Worm (Caenorhabditis elegans) whole organism, L3 larva: ENCODE measurements around the gene zmp-1.

Source experiments
- ZK546.5 ChIP-seq: sonication (generic microtip); optimal IDR thresholded peaks from 2 replicates; lab custom pipeline; 2017; ENCODE audit warnings: missing biosample characterization, missing genetic modification characterization
- ceh-28 ChIP-seq: fragments of 150-350 bp; optimal IDR thresholded peaks from 2 replicates; lab custom pipeline; 2014; ENCODE audit warnings: missing biosample characterization, missing genetic modification reagents, missing genetic modification characterization
- ceh-9 ChIP-seq: sonication (generic microtip); optimal IDR thresholded peaks from 2 replicates; lab custom pipeline; 2018; ENCODE audit warnings: missing biosample characterization, missing genetic modification characterization
- daf-12 ChIP-seq: fragments of 150-350 bp; optimal IDR thresholded peaks from 2 replicates; lab custom pipeline; 2014; ENCODE audit warnings: missing biosample characterization, missing genetic modification reagents, missing genetic modification characterization
- egl-27 ChIP-seq: sonication (generic microtip); optimal IDR thresholded peaks from 4 replicates; lab custom pipeline; 2017; ENCODE audit warnings: missing biosample characterization, missing genetic modification reagents, missing genetic modification characterization
- egl-5 ChIP-seq: fragments of 150-350 bp; optimal IDR thresholded peaks from 2 replicates; lab custom pipeline; 2017; ENCODE audit warnings: missing biosample characterization, missing genetic modification reagents, missing genetic modification characterization, inconsistent platforms
- elt-1 ChIP-seq: fragments of 150-350 bp; optimal IDR thresholded peaks from 2 replicates; lab custom pipeline; 2014; ENCODE audit warnings: missing biosample characterization, missing genetic modification characterization
- elt-2 ChIP-seq: sonication (generic microtip); optimal IDR thresholded peaks from 2 replicates; lab custom pipeline; 2016; ENCODE audit warnings: missing genetic modification reagents, mild to moderate bottlenecking, missing genetic modification characterization, missing compliant biosample characterization
- elt-3 ChIP-seq, 3 experiments: fragments of 150-350 bp in 1 of 3; sonication (generic microtip) in 2 of 3; optimal IDR thresholded peaks; 2 replicates in 2 of 3; 4 replicates in 1 of 3; lab custom pipeline; 2014 to 2017; ENCODE audit warnings: missing biosample characterization in 3 of 3, missing genetic modification characterization in 3 of 3
- eor-1 ChIP-seq, 2 experiments: fragments of 150-350 bp; optimal IDR thresholded peaks; 2 replicates each; lab custom pipeline; 2014 to 2018; ENCODE audit warnings: missing biosample characterization in 2 of 2, missing genetic modification characterization in 2 of 2
- fkh-10 ChIP-seq: sonication (generic microtip); optimal IDR thresholded peaks from 2 replicates; lab custom pipeline; 2017; ENCODE audit warnings: missing biosample characterization, missing genetic modification reagents, missing genetic modification characterization
- fos-1 ChIP-seq: fragments of 150-350 bp; optimal IDR thresholded peaks from 2 replicates; lab custom pipeline; 2014; ENCODE audit warnings: missing biosample characterization, missing genetic modification characterization
- hmg-11 ChIP-seq: sonication (generic microtip); optimal IDR thresholded peaks from 2 replicates; lab custom pipeline; 2016; ENCODE audit warnings: missing genetic modification characterization, missing compliant biosample characterization
- jun-1 ChIP-seq: fragments of 150-350 bp; optimal IDR thresholded peaks from 2 replicates; lab custom pipeline; 2014; ENCODE audit warnings: missing biosample characterization, missing genetic modification reagents, missing genetic modification characterization
- lin-15B ChIP-seq: fragments of 150-350 bp; optimal IDR thresholded peaks from 2 replicates; lab custom pipeline; 2014; ENCODE audit warnings: missing biosample characterization, missing genetic modification characterization
- lin-39 ChIP-seq: fragments of 150-350 bp; optimal IDR thresholded peaks from 2 replicates; lab custom pipeline; 2018; ENCODE audit warnings: missing biosample characterization, missing genetic modification reagents, missing genetic modification characterization
- nhr-12 ChIP-seq: fragments of 150-350 bp; optimal IDR thresholded peaks from 2 replicates; lab custom pipeline; 2014; ENCODE audit warnings: missing biosample characterization, missing genetic modification characterization
- nhr-237 ChIP-seq: fragments of 150-350 bp; optimal IDR thresholded peaks from 2 replicates; lab custom pipeline; 2014; ENCODE audit warnings: missing biosample characterization, missing genetic modification characterization
- nhr-25 ChIP-seq: sonication (generic microtip); optimal IDR thresholded peaks from 2 replicates; lab custom pipeline; 2017; ENCODE audit warnings: missing biosample characterization, missing genetic modification characterization
- nhr-28 ChIP-seq: fragments of 150-350 bp; optimal IDR thresholded peaks from 2 replicates; lab custom pipeline; 2014; ENCODE audit warnings: missing biosample characterization, missing genetic modification characterization
- nhr-43 ChIP-seq: sonication (generic microtip); optimal IDR thresholded peaks from 2 replicates; lab custom pipeline; 2016; ENCODE audit warnings: mild to moderate bottlenecking, missing genetic modification characterization, missing compliant biosample characterization; ENCODE audit not compliant: poor library complexity, severe bottlenecking
- nhr-67 ChIP-seq: fragments of 150-350 bp; optimal IDR thresholded peaks from 2 replicates; lab custom pipeline; 2014; ENCODE audit warnings: missing biosample characterization, missing genetic modification characterization
- nhr-76 ChIP-seq: fragments of 150-350 bp; sonication (generic microtip); optimal IDR thresholded peaks from 5 replicates; lab custom pipeline; 2014; ENCODE audit warnings: missing biosample characterization, missing genetic modification characterization
- nhr-77 ChIP-seq: fragments of 150-350 bp; optimal IDR thresholded peaks from 2 replicates; lab custom pipeline; 2014; ENCODE audit warnings: missing biosample characterization, missing genetic modification characterization
- pha-4 ChIP-seq: fragments of 150-350 bp; optimal IDR thresholded peaks from 2 replicates; lab custom pipeline; 2014; ENCODE audit warnings: missing biosample characterization, missing genetic modification reagents, missing genetic modification characterization
- pqm-1 ChIP-seq: fragments of 150-350 bp; optimal IDR thresholded peaks from 2 replicates; lab custom pipeline; 2017; ENCODE audit warnings: missing biosample characterization, missing genetic modification characterization, inconsistent platforms
- sea-2 ChIP-seq: fragments of 150-350 bp; sonication (generic microtip); optimal IDR thresholded peaks from 4 replicates; lab custom pipeline; 2014; ENCODE audit warnings: missing biosample characterization, missing genetic modification reagents, missing genetic modification characterization
- unc-39 ChIP-seq: sonication (generic microtip); optimal IDR thresholded peaks from 4 replicates; lab custom pipeline; 2017; ENCODE audit warnings: missing biosample characterization, missing genetic modification characterization
- unc-62 ChIP-seq: fragments of 150-350 bp; sonication (generic microtip); optimal IDR thresholded peaks from 4 replicates; lab custom pipeline; 2014; ENCODE audit warnings: missing biosample characterization, missing genetic modification reagents, missing genetic modification characterization
- ztf-4 ChIP-seq: fragments of 150-350 bp; optimal IDR thresholded peaks from 2 replicates; lab custom pipeline; 2014; ENCODE audit warnings: missing biosample characterization, missing genetic modification characterization

Gene zmp-1

DNA sequence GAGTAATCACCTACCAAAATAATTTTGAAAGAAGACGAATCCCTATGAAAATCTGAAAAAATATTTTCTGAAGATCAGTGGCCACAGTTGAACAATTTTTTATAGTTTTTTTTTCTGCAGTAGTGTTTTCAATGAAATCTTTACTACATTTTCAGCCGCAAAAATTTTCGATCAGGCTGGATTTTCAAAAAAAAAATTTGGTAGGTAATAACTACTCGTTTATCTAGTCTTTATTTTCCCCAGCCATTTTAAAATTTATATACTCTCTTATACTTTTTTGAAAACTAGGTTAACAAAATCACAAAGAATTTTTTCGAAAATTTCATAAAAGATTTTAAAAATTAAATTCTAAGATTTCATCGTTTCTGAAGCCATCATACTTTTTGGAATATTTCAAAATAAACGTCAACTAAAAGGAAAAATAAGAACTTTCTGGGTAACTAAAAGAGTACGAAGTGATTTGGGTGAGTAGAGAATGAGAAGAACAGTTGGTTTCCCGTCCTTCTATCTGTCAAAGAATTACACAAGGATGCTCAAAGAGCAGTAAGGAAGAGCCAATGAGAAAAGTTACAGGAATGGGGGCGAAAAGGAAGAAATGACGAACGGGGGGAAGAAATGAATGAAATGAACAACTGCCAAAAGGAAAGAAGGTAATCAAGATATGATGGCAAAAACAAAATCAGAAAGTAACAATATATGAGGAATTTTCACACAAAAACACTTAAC lies 42.4 kb upstream of the zmp-1 start, which contains the start of gene mlp-1:
mlp-1 (minus strand) TSS at position 51 of the 726 bp plus-strand sequence.
- TF ChIP-seq nhr-28 = no peak

DNA sequence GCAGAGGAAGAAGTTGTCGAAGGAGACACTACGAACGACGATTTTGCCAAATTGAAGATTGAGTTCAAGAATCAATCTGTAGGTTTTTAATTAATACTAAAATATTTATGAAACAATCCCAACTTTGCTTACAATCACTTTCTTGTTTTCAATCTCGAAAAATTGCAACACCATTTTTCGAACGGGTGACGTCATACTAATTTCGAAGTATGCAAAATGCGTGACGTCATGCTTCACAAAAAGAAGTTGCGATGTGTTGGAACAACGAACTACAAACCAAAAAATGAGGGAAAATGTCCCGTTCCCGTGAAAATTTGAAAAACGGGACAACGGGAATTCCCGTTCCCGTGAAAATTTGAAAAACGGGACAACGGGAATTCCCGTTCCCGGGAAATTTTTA lies 34.9 kb upstream of the zmp-1 start:
- TF ChIP-seq hmg-11 (no peak), egl-5 (tag; lab: Kevin White, UChicago) (no peak), nhr-43 (tag; lab: Kevin White, UChicago) (no peak), fkh-10 (GFP tag; lab: Kevin White, UChicago) (no peak), nhr-25 (tag; lab: Kevin White, UChicago) (no peak), unc-62 (GFP tag; lab: Kevin White, UChicago) (no peak), unc-39 (tag; lab: Kevin White, UChicago) (no peak), nhr-12 (tag; lab: Kevin White, UChicago) (no peak), ceh-28 (tag; lab: Kevin White, UChicago) (no peak), ztf-4 (tag; lab: Kevin White, UChicago) (no peak), nhr-67 (tag; lab: Kevin White, UChicago) (no peak), sea-2 (GFP tag; lab: Kevin White, UChicago) (no peak), eor-1 (tag; optimal IDR thresholded peaks at IDR 0.05; lab: Kevin White, UChicago) (no peak), fos-1 (tag; lab: Kevin White, UChicago) (no peak), lin-39 (tag; lab: Kevin White, UChicago) (no peak), nhr-77 (tag; lab: Kevin White, UChicago) (no peak)

DNA sequence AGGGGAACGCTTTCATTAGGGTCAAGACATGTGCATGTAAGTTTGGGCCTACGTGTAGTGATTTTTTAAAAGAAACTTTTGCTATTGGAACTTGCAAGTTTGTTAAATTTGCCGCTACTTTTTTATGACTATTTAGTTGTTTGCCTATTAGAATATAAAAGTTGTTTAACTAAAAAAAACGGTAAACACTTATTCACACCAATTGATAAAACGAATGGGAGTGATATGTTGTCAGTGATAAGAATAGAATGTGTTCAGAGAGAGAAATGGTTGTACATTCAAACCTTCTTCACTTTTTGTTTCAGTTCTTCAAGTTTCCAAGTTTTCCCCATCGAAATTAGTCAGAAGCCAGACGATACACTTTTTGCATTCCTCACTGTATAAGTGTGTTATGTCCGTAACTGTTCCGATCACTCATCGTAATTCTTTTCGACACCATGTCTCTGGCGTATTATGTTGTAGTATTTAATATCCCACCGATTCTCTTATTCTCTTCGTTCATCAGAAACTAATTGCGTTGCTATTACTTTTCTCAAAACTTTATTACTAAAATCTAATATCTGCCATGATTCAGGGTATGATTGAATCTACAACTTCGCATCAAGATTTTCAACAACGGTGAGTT lies 33.2 kb upstream of the zmp-1 start, which contains the start of gene dct-6:
dct-6 (plus strand) TSS at position 575 of the 625 bp plus-strand sequence.
- TF ChIP-seq fkh-10 (GFP tag; lab: Kevin White, UChicago) (no peak), nhr-237 (tag; lab: Kevin White, UChicago) (no peak), pqm-1 (tag; lab: Kevin White, UChicago) (peak; percentile 80), fos-1 (tag; lab: Kevin White, UChicago) (no peak), pha-4 (tag; lab: Kevin White, UChicago) (peak; percentile 47), daf-12 (tag; lab: Kevin White, UChicago) (no peak), elt-2 (tag; lab: Kevin White, UChicago) (peak; percentile 66), nhr-67 (tag; lab: Kevin White, UChicago) (no peak), nhr-76 (tag; lab: Kevin White, UChicago) (no peak), ceh-28 (tag; lab: Kevin White, UChicago) (no peak), unc-62 (GFP tag; lab: Kevin White, UChicago) (no peak)

ce11 chrIII:5965368-5965767 lies 32.6 kb upstream of the zmp-1 start:
- TF ChIP-seq nhr-12 (tag; lab: Kevin White, UChicago) (no peak), ZK546.5 (tag; lab: Kevin White, UChicago) (no peak), pha-4 (tag; lab: Kevin White, UChicago) (peak; percentile 10), elt-1 (tag; lab: Kevin White, UChicago) (peak; percentile 75)

- no peak for TF ChIP-seq nhr-237 (tag; lab: Kevin White, UChicago)
- TF ChIP-seq pha-4 (tag; lab: Kevin White, UChicago) = peak; percentile 49
- TF ChIP-seq lin-15B (tag; lab: Kevin White, UChicago) = no peak
- peak; percentile 54 for TF ChIP-seq elt-2 (tag; lab: Kevin White, UChicago)
- TF ChIP-seq egl-27 (tag; lab: Kevin White, UChicago) = no peak
- TF ChIP-seq nhr-67 (tag; lab: Kevin White, UChicago) = no peak
- TF ChIP-seq nhr-76 (tag; lab: Kevin White, UChicago) = no peak
- TF ChIP-seq egl-5 (tag; lab: Kevin White, UChicago) = no peak
- TF ChIP-seq elt-1 (tag; lab: Kevin White, UChicago) = no peak
- TF ChIP-seq jun-1 = no peak
- peak in 1 of 3 experiments; percentile 11 for TF ChIP-seq elt-3 (tag; optimal IDR thresholded peaks at IDR 0.05; lab: Kevin White, UChicago)
- no peak for TF ChIP-seq ceh-9 (tag; lab: Kevin White, UChicago)
Measured at ce11 chrIII:5964058-5964632, 31.4 kb upstream of the zmp-1 start.
